Fruit fly (Drosophila melanogaster): Measurements from ENCODE around the gene Dyro.

Gene Dyro

dm6 chr3L:11251721-11252423 lies 43.8 kb downstream of the Dyro start, which contains the start of gene scyl (continued):
- TF ChIP-seq CG9609 (GFP tag; optimal IDR thresholded peaks at IDR 0.05) (peak; percentile 52), sd (tag; optimal IDR thresholded peaks at IDR 0.05) (peak; percentile 57), CG34376 (GFP tag; optimal IDR thresholded peaks at IDR 0.05) (peak; percentile 77), unc-4 (GFP tag; IDR thresholded peaks at IDR 0.05; ENCODE audit: partially characterized antibody) (no peak), danr (GFP tag; IDR thresholded peaks at IDR 0.05) (no peak), CG7357 (GFP tag; IDR thresholded peaks at IDR 0.05) (no peak), CG4617 (GFP tag; optimal IDR thresholded peaks at IDR 0.05; ENCODE audit: borderline replicate concordance) (no peak), Fer1 (GFP tag; optimal IDR thresholded peaks at IDR 0.05) (peak; percentile 69), dimm (GFP tag; IDR thresholded peaks at IDR 0.05) (no peak), zfh2 (GFP tag; optimal IDR thresholded peaks at IDR 0.05) (peak; percentile 6), sug (tag; optimal IDR thresholded peaks at IDR 0.05) (peak; percentile 64), NC2β (GFP tag; optimal IDR thresholded peaks at IDR 0.05) (peak; percentile 89), E2f2 (GFP tag; IDR thresholded peaks at IDR 0.05) (peak; percentile 30; the same call in 1 of the 2 replicates), Abd-B (GFP tag; optimal IDR thresholded peaks at IDR 0.05) (no peak), CG17568 (GFP tag; optimal IDR thresholded peaks at IDR 0.05) (peak; percentile 85), cad (GFP tag; optimal IDR thresholded peaks at IDR 0.05) (peak; percentile 68), lola (GFP tag; optimal IDR thresholded peaks at IDR 0.05) (no peak), CG16813 (GFP tag; IDR thresholded peaks at IDR 0.05; ENCODE audit: partially characterized antibody) (no peak; the same call in 2 of the 3 replicates), gro (GFP tag; optimal IDR thresholded peaks at IDR 0.05) (peak; percentile 77), CG34224 (GFP tag; IDR thresholded peaks at IDR 0.05; ENCODE audit: partially characterized antibody) (peak; percentile 78), hkb (optimal IDR thresholded peaks at IDR 0.05) (no peak), hkb (GFP tag; IDR thresholded peaks at IDR 0.05) (peak; percentile 72), tup (GFP tag; optimal IDR thresholded peaks at IDR 0.05) (no peak), CG12236 (GFP tag; optimal IDR thresholded peaks at IDR 0.05) (no peak), CG6683 (GFP tag; optimal IDR thresholded peaks at IDR 0.05) (no peak), CG1792 (GFP tag; optimal IDR thresholded peaks at IDR 0.05) (peak; percentile 49), prd (optimal IDR thresholded peaks at IDR 0.05) (no peak), prd (GFP tag; IDR thresholded peaks at IDR 0.05) (peak; percentile 43; the same call in 2 of the 3 replicates), CG8359 (GFP tag; optimal IDR thresholded peaks at IDR 0.05; ENCODE audit: borderline replicate concordance) (peak; percentile 4), onecut (GFP tag; IDR thresholded peaks at IDR 0.05) (peak; percentile 55), CG7372 (GFP tag; IDR thresholded peaks at IDR 0.05) (no peak), CG17612 (GFP tag; IDR thresholded peaks at IDR 0.05) (no peak), Blimp-1 (GFP tag; optimal IDR thresholded peaks at IDR 0.05) (peak; percentile 26), stwl (tag; optimal IDR thresholded peaks at IDR 0.05) (peak; percentile 27), CG4424 (GFP tag; optimal IDR thresholded peaks at IDR 0.05) (peak; percentile 68), sisA (GFP tag; IDR thresholded peaks at IDR 0.05) (no peak), C15 (GFP tag; IDR thresholded peaks at IDR 0.05) (peak; percentile 53; the same call in 1 of the 3 replicates), vvl (GFP tag; IDR thresholded peaks at IDR 0.05) (peak; percentile 89), CoRest (tag; optimal IDR thresholded peaks at IDR 0.05) (no peak), h (optimal IDR thresholded peaks at IDR 0.05) (no peak), CG3847 (GFP tag; IDR thresholded peaks at IDR 0.05) (no peak; the same call in 1 of the 2 replicates), schlank (tag; optimal IDR thresholded peaks at IDR 0.05) (peak; percentile 41), CG32772 (GFP tag; IDR thresholded peaks at IDR 0.05) (peak; percentile 12; the same call in 1 of the 2 replicates), Oli (tag; optimal IDR thresholded peaks at IDR 0.05) (peak; percentile 12), eyg (GFP tag; optimal IDR thresholded peaks at IDR 0.05) (peak; percentile 41), CG18476 (GFP tag; optimal IDR thresholded peaks at IDR 0.05) (peak; percentile 37), Hand (GFP tag; optimal IDR thresholded peaks at IDR 0.05) (peak; percentile 54), CHES-1-like (GFP tag; optimal IDR thresholded peaks at IDR 0.05) (peak; percentile 41), ATbp (GFP tag; optimal IDR thresholded peaks at IDR 0.05) (peak; percentile 5), Optix (GFP tag; IDR thresholded peaks at IDR 0.05) (peak; percentile 49; the same call in 2 of the 3 replicates)

Data from whole organism, embryonic.